Worm (Caenorhabditis elegans) whole organism, late embryonic: ENCODE results near the gene C07B5.3.

Experiments used
- C08G9.2 ChIP-seq: sonication (generic microtip); optimal IDR thresholded peaks from 2 replicates; lab custom pipeline; 2016; ENCODE audit warnings: mild to moderate bottlenecking, missing genetic modification characterization, moderate library complexity, missing compliant biosample characterization
- F13H6.1 ChIP-seq: sonication (generic microtip); optimal IDR thresholded peaks from 2 replicates; lab custom pipeline; 2016; ENCODE audit warnings: missing genetic modification characterization, missing compliant biosample characterization
- ahr-1 ChIP-seq: sonication (generic microtip); optimal IDR thresholded peaks from 2 replicates; lab custom pipeline; 2016; ENCODE audit warnings: missing genetic modification characterization, missing compliant biosample characterization
- ama-1 ChIP-seq: fragments of 150-350 bp; optimal IDR thresholded peaks from 2 replicates; lab custom pipeline; 2014
- ceh-14 ChIP-seq: sonication (generic microtip); optimal IDR thresholded peaks from 2 replicates; lab custom pipeline; 2016; ENCODE audit warnings: missing genotype, missing genetic modification characterization, missing compliant biosample characterization
- ceh-18 ChIP-seq: sonication (generic microtip); optimal IDR thresholded peaks from 2 replicates; lab custom pipeline; 2016; ENCODE audit warnings: missing genetic modification characterization, missing compliant biosample characterization
- ceh-22 ChIP-seq: sonication (generic microtip); optimal IDR thresholded peaks from 2 replicates; lab custom pipeline; 2017; ENCODE audit warnings: missing biosample characterization, missing genetic modification characterization
- ceh-31 ChIP-seq: sonication (generic microtip); optimal IDR thresholded peaks from 2 replicates; lab custom pipeline; 2016; ENCODE audit warnings: missing genetic modification characterization, missing compliant biosample characterization
- ceh-34 ChIP-seq: sonication (generic microtip); optimal IDR thresholded peaks from 2 replicates; lab custom pipeline; 2016; ENCODE audit warnings: mild to moderate bottlenecking, missing genetic modification characterization, missing compliant biosample characterization
- ceh-48 ChIP-seq: sonication (generic microtip); optimal IDR thresholded peaks from 2 replicates; lab custom pipeline; 2016; ENCODE audit warnings: missing genetic modification characterization, inconsistent platforms, missing compliant biosample characterization
- ceh-6 ChIP-seq: fragments of 200-800 bp; sonication (Bioruptor generic); optimal IDR thresholded peaks from 2 replicates; lab custom pipeline; 2018; ENCODE audit warnings: mild to moderate bottlenecking, missing genetic modification characterization, missing compliant biosample characterization
- ceh-9 ChIP-seq: sonication (generic microtip); optimal IDR thresholded peaks from 2 replicates; lab custom pipeline; 2016; ENCODE audit warnings: mild to moderate bottlenecking, missing genetic modification characterization, inconsistent platforms, missing compliant biosample characterization
- dmd-4 ChIP-seq: sonication (generic microtip); optimal IDR thresholded peaks from 2 replicates; lab custom pipeline; 2016; ENCODE audit warnings: borderline replicate concordance, missing genetic modification characterization, missing compliant biosample characterization
- dve-1 ChIP-seq: sonication (generic microtip); optimal IDR thresholded peaks from 2 replicates; lab custom pipeline; 2017; ENCODE audit warnings: antibody characterized with exemption, mild to moderate bottlenecking, missing genetic modification characterization, missing compliant biosample characterization
- ets-4 ChIP-seq: sonication (generic microtip); optimal IDR thresholded peaks from 2 replicates; lab custom pipeline; 2016; ENCODE audit warnings: missing genetic modification characterization, missing compliant biosample characterization
- fax-1 ChIP-seq: sonication (generic microtip); optimal IDR thresholded peaks from 2 replicates; lab custom pipeline; 2016; ENCODE audit warnings: missing genotype, missing genetic modification characterization, missing compliant biosample characterization
- fkh-6 ChIP-seq: sonication (generic microtip); optimal IDR thresholded peaks from 2 replicates; lab custom pipeline; 2016; ENCODE audit warnings: missing genetic modification characterization, missing compliant biosample characterization
- hlh-13 ChIP-seq: fragments of 200-800 bp; sonication (Bioruptor generic); optimal IDR thresholded peaks from 2 replicates; lab custom pipeline; 2018; ENCODE audit warnings: mild to moderate bottlenecking, missing genetic modification characterization, missing compliant biosample characterization
- hlh-6 ChIP-seq: sonication (generic microtip); optimal IDR thresholded peaks from 2 replicates; lab custom pipeline; 2016; ENCODE audit warnings: missing genotype, missing genetic modification characterization, missing compliant biosample characterization
- hlh-8 ChIP-seq: sonication (generic microtip); optimal IDR thresholded peaks from 2 replicates; lab custom pipeline; 2016; ENCODE audit warnings: missing genotype, missing genetic modification characterization, missing compliant biosample characterization
- lim-6 ChIP-seq: sonication (generic microtip); optimal IDR thresholded peaks from 2 replicates; lab custom pipeline; 2016; ENCODE audit warnings: missing genetic modification characterization, missing compliant biosample characterization
- madf-2 ChIP-seq: sonication (generic microtip); optimal IDR thresholded peaks from 2 replicates; lab custom pipeline; 2017; ENCODE audit warnings: missing genetic modification characterization, missing compliant biosample characterization
- mec-3 ChIP-seq: sonication (generic microtip); optimal IDR thresholded peaks from 2 replicates; lab custom pipeline; 2016; ENCODE audit warnings: borderline replicate concordance, missing genetic modification characterization, missing compliant biosample characterization
- nfya-1 ChIP-seq: sonication (generic microtip); optimal IDR thresholded peaks from 2 replicates; lab custom pipeline; 2017; ENCODE audit warnings: missing genetic modification characterization, mild to moderate bottlenecking, missing compliant biosample characterization, antibody characterized with exemption, moderate library complexity
- nhr-11 ChIP-seq: fragments of 150-350 bp; optimal IDR thresholded peaks from 2 replicates; lab custom pipeline; 2014; ENCODE audit warnings: missing biosample characterization, missing genetic modification characterization
- odd-2 ChIP-seq: sonication (generic microtip); optimal IDR thresholded peaks from 2 replicates; lab custom pipeline; 2017; ENCODE audit warnings: antibody characterized with exemption, mild to moderate bottlenecking, missing genetic modification characterization, missing compliant biosample characterization
- pha-2 ChIP-seq: sonication (generic microtip); optimal IDR thresholded peaks from 2 replicates; lab custom pipeline; 2017; ENCODE audit warnings: mild to moderate bottlenecking, missing genetic modification characterization, missing compliant biosample characterization
- pqm-1 ChIP-seq: sonication (generic microtip); optimal IDR thresholded peaks from 2 replicates; lab custom pipeline; 2016; ENCODE audit warnings: missing genetic modification characterization, missing compliant biosample characterization
- sdc-2 ChIP-seq: sonication (generic microtip); optimal IDR thresholded peaks from 2 replicates; lab custom pipeline; 2016; ENCODE audit warnings: missing genotype, missing genetic modification characterization, missing compliant biosample characterization
- sox-4 ChIP-seq: sonication (generic microtip); optimal IDR thresholded peaks from 2 replicates; lab custom pipeline; 2017; ENCODE audit warnings: mild to moderate bottlenecking, missing genetic modification characterization, inconsistent platforms, missing compliant biosample characterization
- tbx-2 ChIP-seq: sonication (generic microtip); optimal IDR thresholded peaks from 2 replicates; lab custom pipeline; 2016; ENCODE audit warnings: missing genetic modification characterization, missing compliant biosample characterization
- tbx-7 ChIP-seq: sonication (generic microtip); optimal IDR thresholded peaks from 2 replicates; lab custom pipeline; 2016; ENCODE audit warnings: missing genotype, missing genetic modification characterization, missing compliant biosample characterization
- ttx-3 ChIP-seq: sonication (generic microtip); optimal IDR thresholded peaks from 2 replicates; lab custom pipeline; 2016; ENCODE audit warnings: missing genetic modification reagents, missing genetic modification characterization, missing compliant biosample characterization
- unc-42 ChIP-seq: sonication (generic microtip); optimal IDR thresholded peaks from 2 replicates; lab custom pipeline; 2016; ENCODE audit warnings: missing genotype, missing genetic modification characterization, missing compliant biosample characterization
- zip-5 ChIP-seq: sonication (generic microtip); optimal IDR thresholded peaks from 2 replicates; lab custom pipeline; 2016; ENCODE audit warnings: missing genetic modification characterization, missing compliant biosample characterization

Gene C07B5.3

ce11 chrX:9491439-9491838, 31.6 kb downstream of the C07B5.3 start:
- no peak for TF ChIP-seq dmd-4 (tag; lab: Kevin White, UChicago)
- TF ChIP-seq pha-2 = no peak
- no peak for TF ChIP-seq ahr-1 (tag; lab: Kevin White, UChicago)
- no peak for TF ChIP-seq madf-2
- TF ChIP-seq, all 69 proteins: peak for 0

- TF ChIP-seq dmd-4 (tag; lab: Kevin White, UChicago) (no peak), nhr-11 (no peak), ceh-48 (tag; lab: Kevin White, UChicago) (no peak), ahr-1 (tag; lab: Kevin White, UChicago) (no peak), nfya-1 (tag; lab: Kevin White, UChicago) (no peak), hlh-13 (GFP tag; lab: Kevin White, UChicago) (no peak), ceh-14 (tag; lab: Kevin White, UChicago) (no peak), pha-2 (no peak), ets-4 (tag; lab: Kevin White, UChicago) (no peak)
Measured at ce11 chrX:9489578-9489977, 33.4 kb downstream of the C07B5.3 start.

ce11 chrX:9486160-9486559, 36.9 kb downstream of the C07B5.3 start:
- no peak for TF ChIP-seq lim-6 (tag; lab: Kevin White, UChicago)
- no peak for TF ChIP-seq hlh-8
- no peak for TF ChIP-seq tbx-7 (tag; lab: Kevin White, UChicago)
- TF ChIP-seq ceh-22 (tag; lab: Kevin White, UChicago) = no peak
- TF ChIP-seq ceh-18 (tag; lab: Kevin White, UChicago) = no peak
- no peak for TF ChIP-seq pha-2
- no peak for TF ChIP-seq nhr-11
- no peak for TF ChIP-seq ceh-34
- no peak for TF ChIP-seq ceh-31 (tag; lab: Kevin White, UChicago)
- TF ChIP-seq fkh-6 = no peak
- no peak for TF ChIP-seq ceh-6 (GFP tag; lab: Kevin White, UChicago)
- TF ChIP-seq fax-1 (tag; lab: Kevin White, UChicago) = no peak
- TF ChIP-seq ceh-48 (tag; lab: Kevin White, UChicago) = no peak
- no peak for TF ChIP-seq ceh-9 (tag; lab: Kevin White, UChicago)
- no peak for TF ChIP-seq F13H6.1 (tag; lab: Kevin White, UChicago)

ce11 chrX:9483754-9484153, 39.3 kb downstream of the C07B5.3 start:
- TF ChIP-seq tbx-7 (tag; lab: Kevin White, UChicago) (no peak), F13H6.1 (tag; lab: Kevin White, UChicago) (no peak), sdc-2 (tag; lab: Kevin White, UChicago) (no peak), pqm-1 (tag; lab: Kevin White, UChicago) (no peak), mec-3 (no peak), zip-5 (no peak)

ce11 chrX:9476752-9477151, 46.3 kb downstream of the C07B5.3 start:
- TF ChIP-seq ceh-48 (tag; lab: Kevin White, UChicago) (no peak), tbx-2 (tag; lab: Kevin White, UChicago) (no peak), sox-4 (tag; lab: Kevin White, UChicago) (no peak), mec-3 (no peak), C08G9.2 (tag; lab: Kevin White, UChicago) (no peak), madf-2 (no peak), lim-6 (tag; lab: Kevin White, UChicago) (no peak), ttx-3 (tag; lab: Kevin White, UChicago) (no peak), unc-42 (tag; lab: Kevin White, UChicago) (no peak), ceh-31 (tag; lab: Kevin White, UChicago) (no peak), hlh-13 (GFP tag; lab: Kevin White, UChicago) (no peak), odd-2 (no peak), hlh-6 (tag; lab: Kevin White, UChicago) (no peak), zip-5 (no peak), ama-1 (lab: Kevin White, UChicago) (no peak), dve-1 (no peak)
